Worm (Caenorhabditis elegans): ENCODE measurements around the gene srx-76.

DNA sequence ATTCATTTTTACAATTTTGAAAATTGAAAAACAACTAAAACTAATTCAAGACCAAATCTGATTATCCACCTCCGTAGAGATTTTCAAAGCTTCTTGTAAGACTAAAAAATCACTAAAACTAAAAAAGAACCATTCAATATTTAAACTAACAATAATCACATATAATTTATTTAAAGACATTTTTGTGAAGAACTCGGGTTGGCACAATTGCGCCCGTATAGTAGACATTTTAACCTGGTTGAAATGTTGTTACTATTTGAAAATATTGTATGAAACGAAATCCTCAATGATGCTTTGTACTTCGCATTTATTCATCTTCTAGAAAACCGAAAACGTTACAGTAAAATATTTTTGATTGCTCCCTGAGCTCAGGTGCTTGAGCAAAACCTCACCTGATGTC, 35.6 kb upstream of the srx-76 start:
- TF ChIP-seq ama-1 (optimal IDR thresholded peaks at IDR 0.05): no peak
- no peak for TF ChIP-seq lsy-2 (tag; optimal IDR thresholded peaks at IDR 0.05)
- TF ChIP-seq lin-13 (GFP tag; optimal IDR thresholded peaks at IDR 0.05): no peak
- TF ChIP-seq nhr-77 (tag; optimal IDR thresholded peaks at IDR 0.05): no peak
- TF ChIP-seq nhr-12 (tag; optimal IDR thresholded peaks at IDR 0.05): no peak
- no peak for TF ChIP-seq lin-39 (tag; optimal IDR thresholded peaks at IDR 0.05)
- TF ChIP-seq snpc-4 (tag; optimal IDR thresholded peaks at IDR 0.05): no peak
- TF ChIP-seq gmeb-1 (tag; optimal IDR thresholded peaks at IDR 0.05): no peak
- no peak for TF ChIP-seq sem-4 (tag; optimal IDR thresholded peaks at IDR 0.05)
- TF ChIP-seq ztf-11 (tag; optimal IDR thresholded peaks at IDR 0.05): no peak
- TF ChIP-seq fos-1 (tag; optimal IDR thresholded peaks at IDR 0.05): no peak

Measured in whole organism, L2 larva.